Worm (Caenorhabditis elegans) whole organism, L4 larva: Measurements from ENCODE around the gene R13A5.15.

Experiments
- ceh-82 ChIP-seq: sonication (generic microtip); optimal IDR thresholded peaks from 2 replicates; lab custom pipeline; 2017; ENCODE audit warnings: missing biosample characterization, missing genetic modification characterization
- mxl-2 ChIP-seq: fragments of 200-800 bp; sonication (Bioruptor generic); conservative IDR thresholded peaks from 2 replicates; pipeline ENCODE4 v1.3.6; 2022; ENCODE audit warnings: missing genetic modification reagents, missing genetic modification characterization, missing compliant biosample characterization
- nhr-11 ChIP-seq: fragments of 150-350 bp; optimal IDR thresholded peaks from 2 replicates; lab custom pipeline; 2014; ENCODE audit warnings: missing biosample characterization, missing genetic modification characterization
- sdz-12 ChIP-seq: fragments of 200-800 bp; sonication (Bioruptor generic); optimal IDR thresholded peaks from 2 replicates; lab custom pipeline; 2018; ENCODE audit warnings: mild to moderate bottlenecking, missing genetic modification characterization, missing compliant biosample characterization

DNA sequence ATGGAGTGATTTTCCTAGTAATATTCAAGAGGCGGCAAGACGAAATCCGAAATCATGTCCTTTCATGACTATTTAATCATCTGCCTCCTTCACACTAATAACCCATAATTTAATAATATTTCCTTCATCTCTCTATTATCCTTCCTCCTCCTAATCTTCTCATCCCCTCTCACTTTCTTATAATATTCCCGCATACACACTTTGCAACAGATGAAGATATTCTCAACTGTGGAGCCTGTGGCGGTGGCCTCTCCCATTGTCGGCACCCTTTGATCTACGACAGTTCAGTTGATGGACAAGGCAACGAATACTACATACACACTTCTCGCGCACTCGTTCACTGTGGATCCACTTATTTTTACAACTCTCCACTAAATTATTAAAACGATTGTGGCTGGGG is 29.5 kb downstream of the R13A5.15 start:
- no peak for TF ChIP-seq ceh-82
- TF ChIP-seq sdz-12 (GFP tag; lab: Kevin White, UChicago): no peak
- TF ChIP-seq nhr-11: no peak
- TF ChIP-seq mxl-2: no peak
